Fruit fly (Drosophila melanogaster): Measurements from ENCODE around the gene ebd1.
A peak's percentile ranks its signal among the peaks of the same experiment; 100 is the strongest.

The ebd1 gene

dm6 chr3L:709882-710281 lies 24.5 kb upstream of the ebd1 start:
- TF ChIP-seq fru (GFP tag; optimal IDR thresholded peaks at IDR 0.05) (no peak), HLH106 (tag; optimal IDR thresholded peaks at IDR 0.05) (no peak), rgr (GFP tag; optimal IDR thresholded peaks at IDR 0.05) (no peak), h (GFP tag; optimal IDR thresholded peaks at IDR 0.05) (no peak), Hr83 (GFP tag; optimal IDR thresholded peaks at IDR 0.05; ENCODE audit: poor library complexity, severe bottlenecking) (no peak), lola (GFP tag; optimal IDR thresholded peaks at IDR 0.05) (no peak), pan (optimal IDR thresholded peaks at IDR 0.05) (no peak), dmrt93B (GFP tag; optimal IDR thresholded peaks at IDR 0.05) (no peak), GATAd (GFP tag; optimal IDR thresholded peaks at IDR 0.05) (no peak), CrebA (GFP tag; optimal IDR thresholded peaks at IDR 0.05; ENCODE audit: borderline replicate concordance) (no peak), usp (GFP tag; optimal IDR thresholded peaks at IDR 0.05) (no peak), Hnf4 (GFP tag; optimal IDR thresholded peaks at IDR 0.05) (no peak), woc (GFP tag; optimal IDR thresholded peaks at IDR 0.05) (no peak)

dm6 chr3L:707992-708489 lies 22.7 kb upstream of the ebd1 start, which contains the start of gene CG13895:
Gene CG13895, minus strand, starts transcription at chr3L:708205.
- TF ChIP-seq Dif (GFP tag; optimal IDR thresholded peaks at IDR 0.05; ENCODE audit: partially characterized antibody) = peak; percentile 63
- TF ChIP-seq Sp1 (GFP tag; optimal IDR thresholded peaks at IDR 0.05) = peak; percentile 8
- no peak for TF ChIP-seq ey (GFP tag; optimal IDR thresholded peaks at IDR 0.05)
- TF ChIP-seq dl (GFP tag; optimal IDR thresholded peaks at IDR 0.05; ENCODE audit: insufficient read depth in 1 of 2, partially characterized antibody in 2 of 2) = peak; percentile 18 to 59
- TF ChIP-seq Hr83 (GFP tag; optimal IDR thresholded peaks at IDR 0.05; ENCODE audit: poor library complexity, severe bottlenecking) = no peak

dm6 chr3L:704661-705543 lies 19.6 kb upstream of the ebd1 start:
- TF ChIP-seq Rel (GFP tag; optimal IDR thresholded peaks at IDR 0.05) = no peak
- no peak for TF ChIP-seq Rel (tag; optimal IDR thresholded peaks at IDR 0.05)
- no peak for TF ChIP-seq Dif (GFP tag; optimal IDR thresholded peaks at IDR 0.05; ENCODE audit: partially characterized antibody)
- TF ChIP-seq Hr78 (GFP tag; optimal IDR thresholded peaks at IDR 0.05) = no peak
- no peak for TF ChIP-seq Myc (optimal IDR thresholded peaks at IDR 0.05)
- no peak for TF ChIP-seq Abd-B (GFP tag; optimal IDR thresholded peaks at IDR 0.05)
- no peak for TF ChIP-seq Hr83 (GFP tag; optimal IDR thresholded peaks at IDR 0.05; ENCODE audit: poor library complexity, severe bottlenecking)
- TF ChIP-seq dsf (GFP tag; optimal IDR thresholded peaks at IDR 0.05; ENCODE audit: borderline replicate concordance) = no peak
- no peak for TF ChIP-seq psq (GFP tag; optimal IDR thresholded peaks at IDR 0.05)
- no peak for TF ChIP-seq Dfd (GFP tag; optimal IDR thresholded peaks at IDR 0.05)
- TF ChIP-seq GATAd (GFP tag; optimal IDR thresholded peaks at IDR 0.05) = no peak
- peak; percentile 20 for TF ChIP-seq OdsH (GFP tag; optimal IDR thresholded peaks at IDR 0.05)
- TF ChIP-seq Vsx2 (GFP tag; optimal IDR thresholded peaks at IDR 0.05; ENCODE audit: partially characterized antibody) = no peak
- no peak for TF ChIP-seq sage (GFP tag; optimal IDR thresholded peaks at IDR 0.05)
- no peak for TF ChIP-seq HLH106 (tag; optimal IDR thresholded peaks at IDR 0.05)
- TF ChIP-seq N (GFP tag; optimal IDR thresholded peaks at IDR 0.05) = no peak
- no peak for TF ChIP-seq dl (GFP tag; optimal IDR thresholded peaks at IDR 0.05; ENCODE audit: insufficient read depth in 1 of 2, partially characterized antibody in 2 of 2)
- no peak for TF ChIP-seq pan (optimal IDR thresholded peaks at IDR 0.05)
- TF ChIP-seq foxo (GFP tag; optimal IDR thresholded peaks at IDR 0.05) = peak in 1 of 2 experiments; percentile 23
- no peak for TF ChIP-seq sv (GFP tag; optimal IDR thresholded peaks at IDR 0.05)
- peak; percentile 15 for TF ChIP-seq rgr (GFP tag; optimal IDR thresholded peaks at IDR 0.05)
- no peak for TF ChIP-seq CrebA (GFP tag; optimal IDR thresholded peaks at IDR 0.05; ENCODE audit: borderline replicate concordance)
- no peak for TF ChIP-seq Jra (GFP tag; optimal IDR thresholded peaks at IDR 0.05)
- TF ChIP-seq ey (GFP tag; optimal IDR thresholded peaks at IDR 0.05) = no peak
- peak; percentile 5 for TF ChIP-seq Sp1 (GFP tag; optimal IDR thresholded peaks at IDR 0.05)
- TF ChIP-seq dmrt93B (GFP tag; optimal IDR thresholded peaks at IDR 0.05) = no peak
- no peak for TF ChIP-seq lola (GFP tag; optimal IDR thresholded peaks at IDR 0.05)
- TF ChIP-seq fru (GFP tag; optimal IDR thresholded peaks at IDR 0.05) = peak; percentile 16
- no peak for TF ChIP-seq br (GFP tag; optimal IDR thresholded peaks at IDR 0.05)
- TF ChIP-seq CG32264 (GFP tag; optimal IDR thresholded peaks at IDR 0.05) = no peak
- no peak for TF ChIP-seq usp (GFP tag; optimal IDR thresholded peaks at IDR 0.05)
- TF ChIP-seq Hnf4 (GFP tag; optimal IDR thresholded peaks at IDR 0.05) = no peak
- TF ChIP-seq CG9705 (GFP tag; optimal IDR thresholded peaks at IDR 0.05) = no peak
- peak; percentile 5 for TF ChIP-seq h (GFP tag; optimal IDR thresholded peaks at IDR 0.05)
- TF ChIP-seq Mio (GFP tag; optimal IDR thresholded peaks at IDR 0.05) = no peak
- no peak for TF ChIP-seq woc (GFP tag; optimal IDR thresholded peaks at IDR 0.05)
- no peak for TF ChIP-seq brk (GFP tag; optimal IDR thresholded peaks at IDR 0.05)
- no peak for TF ChIP-seq tai (GFP tag; optimal IDR thresholded peaks at IDR 0.05)
- TF ChIP-seq jim (GFP tag; optimal IDR thresholded peaks at IDR 0.05) = no peak
